Worm (Caenorhabditis elegans) whole organism, young adult: ENCODE results near the gene F09E10.7.
"Not testable (repeated sequence)": the region's sequence is repeated elsewhere in the genome, so short reads cannot be mapped to it uniquely, and the experiment has no call there.

Experiments
- B0336.3 ChIP-seq: fragments of 200-800 bp; sonication (Bioruptor generic); IDR thresholded peaks from 2 replicates; pipeline ENCODE4 v1.3.6; 2022; ENCODE audit warnings: missing genetic modification characterization, missing compliant biosample characterization
- C17E4.6 ChIP-seq: fragments of 200-800 bp; sonication (Bioruptor generic); IDR thresholded peaks from 2 replicates; pipeline ENCODE4 v1.3.6; 2022; ENCODE audit warnings: missing genetic modification reagents, missing genetic modification characterization, missing compliant biosample characterization
- F22D6.2 ChIP-seq: sonication (generic microtip); optimal IDR thresholded peaks from 2 replicates; lab custom pipeline; 2016; ENCODE audit warnings: mild to moderate bottlenecking, missing genetic modification characterization, missing compliant biosample characterization
- F55B11.4 ChIP-seq: sonication (generic microtip); optimal IDR thresholded peaks from 2 replicates; lab custom pipeline; 2016; ENCODE audit warnings: missing compliant biosample characterization, missing genetic modification characterization, borderline replicate concordance; ENCODE audit not compliant: insufficient read depth
- F57C9.4 ChIP-seq: sonication (generic microtip); optimal IDR thresholded peaks from 2 replicates; lab custom pipeline; 2017; ENCODE audit warnings: mild to moderate bottlenecking, missing genetic modification characterization, missing compliant biosample characterization
- T26A5.8 ChIP-seq: sonication (generic microtip); optimal IDR thresholded peaks from 2 replicates; lab custom pipeline; 2016; ENCODE audit warnings: missing genetic modification characterization, missing compliant biosample characterization
- Y79H2A.3 ChIP-seq: fragments of 200-800 bp; sonication (Bioruptor generic); conservative IDR thresholded peaks from 2 replicates; pipeline ENCODE4 v1.3.6; 2022; ENCODE audit warnings: missing genetic modification reagents, missing genetic modification characterization, missing compliant biosample characterization
- aptf-3 ChIP-seq: fragments of 200-800 bp; sonication (Bioruptor generic); IDR thresholded peaks from 2 replicates; pipeline ENCODE4 v1.3.6; 2022; ENCODE audit warnings: missing genetic modification characterization, missing compliant biosample characterization
- attf-6 ChIP-seq: fragments of 200-800 bp; sonication (Bioruptor generic); IDR thresholded peaks from 2 replicates; pipeline ENCODE4 v1.3.6; 2022; ENCODE audit warnings: missing genetic modification reagents, missing genetic modification characterization, missing compliant biosample characterization
- cebp-1 ChIP-seq, 2 experiments: fragments of 200-800 bp in 1 of 2; sonication (Bioruptor generic) in 1 of 2; sonication (generic microtip) in 1 of 2; IDR thresholded peaks in 1 of 2; optimal IDR thresholded peaks in 1 of 2; 2 replicates each; pipeline versions ENCODE4 v1.3.6 to Lab custom; 2017 to 2022; ENCODE audit warnings: missing compliant biosample characterization in 2 of 2, missing genetic modification characterization in 2 of 2, mild to moderate bottlenecking in 1 of 2, missing genetic modification reagents in 1 of 2, moderate library complexity in 1 of 2
- ceh-100 ChIP-seq: fragments of 200-800 bp; sonication (Bioruptor generic); IDR thresholded peaks from 2 replicates; pipeline ENCODE4 v1.3.6; 2022; ENCODE audit warnings: missing genetic modification reagents, missing genetic modification characterization, missing compliant biosample characterization
- ceh-58 ChIP-seq: fragments of 200-800 bp; sonication (Bioruptor generic); IDR thresholded peaks from 2 replicates; pipeline ENCODE4 v1.3.6; 2022; ENCODE audit warnings: missing genetic modification characterization, missing compliant biosample characterization
- ceh-91 ChIP-seq: fragments of 200-800 bp; sonication (Bioruptor generic); IDR thresholded peaks from 2 replicates; pipeline ENCODE4 v1.3.6; 2022; ENCODE audit warnings: missing genetic modification reagents, missing genetic modification characterization, missing compliant biosample characterization
- die-1 ChIP-seq: sonication (generic microtip); optimal IDR thresholded peaks from 2 replicates; lab custom pipeline; 2016; ENCODE audit warnings: missing genotype, mild to moderate bottlenecking, missing genetic modification characterization, missing compliant biosample characterization
- dox-1 ChIP-seq: fragments of 200-800 bp; sonication (Bioruptor generic); IDR thresholded peaks from 2 replicates; pipeline ENCODE4 v1.3.6; 2022; ENCODE audit warnings: missing genetic modification reagents, missing genetic modification characterization, missing compliant biosample characterization
- egl-44 ChIP-seq: fragments of 200-800 bp; sonication (Bioruptor generic); IDR thresholded peaks from 2 replicates; pipeline ENCODE4 v1.3.6; 2022; ENCODE audit warnings: missing genetic modification reagents, missing genetic modification characterization, missing compliant biosample characterization
- egrh-3 ChIP-seq: fragments of 200-800 bp; sonication (Bioruptor generic); IDR thresholded peaks from 2 replicates; pipeline ENCODE4 v1.3.6; 2022; ENCODE audit warnings: missing genetic modification reagents, missing genetic modification characterization, missing compliant biosample characterization
- ets-4 ChIP-seq: fragments of 200-800 bp; sonication (Bioruptor generic); optimal IDR thresholded peaks from 2 replicates; lab custom pipeline; 2018; ENCODE audit warnings: mild to moderate bottlenecking, missing genetic modification characterization, missing compliant biosample characterization
- hlh-12 ChIP-seq: sonication (generic microtip); optimal IDR thresholded peaks from 2 replicates; lab custom pipeline; 2016; ENCODE audit warnings: missing genetic modification characterization, missing compliant biosample characterization
- hlh-26 ChIP-seq: fragments of 200-800 bp; sonication (Bioruptor generic); conservative IDR thresholded peaks from 2 replicates; pipeline ENCODE4 v1.3.6; 2022; ENCODE audit warnings: missing genetic modification reagents, missing genetic modification characterization, missing compliant biosample characterization
- hmg-20 ChIP-seq: fragments of 200-800 bp; sonication (Bioruptor generic); IDR thresholded peaks from 2 replicates; pipeline ENCODE4 v1.3.6; 2022; ENCODE audit warnings: missing genetic modification reagents, missing genetic modification characterization, missing compliant biosample characterization
- lin-26 ChIP-seq: fragments of 200-800 bp; sonication (Bioruptor generic); IDR thresholded peaks from 2 replicates; pipeline ENCODE4 v1.3.6; 2022; ENCODE audit warnings: missing genetic modification reagents, missing genetic modification characterization, missing compliant biosample characterization
- lin-35 ChIP-seq, 3 experiments: fragments of 150-350 bp in 2 of 3; sonication (generic microtip) in 1 of 3; optimal IDR thresholded peaks; 2 replicates each; lab custom pipeline; 2014 to 2018; ENCODE audit warnings: missing biosample characterization in 3 of 3, missing genetic modification characterization in 3 of 3, missing genetic modification reagents in 3 of 3
- lir-1 ChIP-seq: fragments of 200-800 bp; sonication (Bioruptor generic); conservative IDR thresholded peaks from 2 replicates; pipeline ENCODE4 v1.3.6; 2022; ENCODE audit warnings: missing genetic modification reagents, missing genetic modification characterization, missing compliant biosample characterization
- madf-10 ChIP-seq: sonication (generic microtip); optimal IDR thresholded peaks from 2 replicates; lab custom pipeline; 2016; ENCODE audit warnings: mild to moderate bottlenecking, missing genetic modification characterization, missing compliant biosample characterization
- madf-6 ChIP-seq: fragments of 200-800 bp; sonication (Bioruptor generic); IDR thresholded peaks from 2 replicates; pipeline ENCODE4 v1.3.6; 2022; ENCODE audit warnings: missing genetic modification reagents, missing genetic modification characterization, missing compliant biosample characterization
- mcd-1 ChIP-seq: fragments of 200-800 bp; sonication (Bioruptor generic); IDR thresholded peaks from 2 replicates; pipeline ENCODE4 v1.3.6; 2022; ENCODE audit warnings: missing genetic modification reagents, missing genetic modification characterization, missing compliant biosample characterization
- nfya-1 ChIP-seq: sonication (generic microtip); optimal IDR thresholded peaks from 2 replicates; lab custom pipeline; 2017; ENCODE audit warnings: antibody characterized with exemption, missing compliant biosample characterization, missing genetic modification characterization, borderline replicate concordance; ENCODE audit not compliant: insufficient read depth
- nhr-27 ChIP-seq: fragments of 200-800 bp; sonication (Bioruptor generic); optimal IDR thresholded peaks from 2 replicates; lab custom pipeline; 2018; ENCODE audit warnings: mild to moderate bottlenecking, missing genetic modification characterization, moderate library complexity, missing compliant biosample characterization
- pbrm-1 ChIP-seq: fragments of 200-800 bp; sonication (Bioruptor generic); IDR thresholded peaks from 2 replicates; pipeline ENCODE4 v1.3.6; 2022; ENCODE audit warnings: missing genetic modification reagents, missing genetic modification characterization, missing compliant biosample characterization
- pha-4 ChIP-seq: fragments of 150-350 bp; sonication (generic microtip); optimal IDR thresholded peaks from 2 replicates; lab custom pipeline; 2014; ENCODE audit warnings: missing biosample characterization, missing genetic modification reagents, missing genetic modification characterization
- rcor-1 ChIP-seq: fragments of 200-800 bp; sonication (Bioruptor generic); IDR thresholded peaks from 2 replicates; pipeline ENCODE4 v1.3.6; 2022; ENCODE audit warnings: missing genetic modification reagents, missing genetic modification characterization, missing compliant biosample characterization
- repo-1 ChIP-seq: sonication (generic microtip); optimal IDR thresholded peaks from 2 replicates; lab custom pipeline; 2017; ENCODE audit warnings: mild to moderate bottlenecking, missing genetic modification characterization, missing compliant biosample characterization
- rpc-1 ChIP-seq, 2 experiments: fragments of 150-350 bp in 1 of 2; sonication (generic microtip) in 1 of 2; optimal IDR thresholded peaks; 2 replicates each; lab custom pipeline; 2014 to 2018; ENCODE audit warnings: missing biosample characterization in 1 of 2, missing genetic modification characterization in 1 of 2, missing genetic modification reagents in 1 of 2, missing genotype in 1 of 2
- sdz-38 ChIP-seq: sonication (generic microtip); optimal IDR thresholded peaks from 2 replicates; lab custom pipeline; 2016; ENCODE audit warnings: missing genotype, missing genetic modification characterization, missing compliant biosample characterization
- snpc-4 ChIP-seq, 5 experiments: fragments of 150-350 bp in 1 of 5; sonication (generic microtip) in 4 of 5; optimal IDR thresholded peaks; 2 replicates each; lab custom pipeline; 2014 to 2018; ENCODE audit warnings: missing genetic modification characterization in 5 of 5, missing biosample characterization in 3 of 5, antibody characterized with exemption in 2 of 5, mild to moderate bottlenecking in 2 of 5, missing compliant biosample characterization in 2 of 5, missing genotype in 2 of 5, moderate library complexity in 2 of 5, missing genetic modification reagents in 1 of 5
- unc-62 ChIP-seq: fragments of 150-350 bp; optimal IDR thresholded peaks from 2 replicates; lab custom pipeline; 2014; ENCODE audit warnings: missing biosample characterization, missing genetic modification reagents, missing genetic modification characterization
- zfh-2 ChIP-seq: fragments of 200-800 bp; sonication (Bioruptor generic); conservative IDR thresholded peaks from 2 replicates; pipeline ENCODE4 v1.3.6; 2022; ENCODE audit warnings: missing genetic modification reagents, missing genetic modification characterization, missing compliant biosample characterization
- zim-3 ChIP-seq: sonication (generic microtip); optimal IDR thresholded peaks from 2 replicates; lab custom pipeline; 2017; ENCODE audit warnings: mild to moderate bottlenecking, missing genetic modification characterization, moderate library complexity, missing compliant biosample characterization
- ztf-26 ChIP-seq: sonication (generic microtip); optimal IDR thresholded peaks from 2 replicates; lab custom pipeline; 2017; ENCODE audit warnings: missing genetic modification characterization, missing compliant biosample characterization
- ztf-28 ChIP-seq: fragments of 200-800 bp; sonication (Bioruptor generic); IDR thresholded peaks from 2 replicates; pipeline ENCODE4 v1.3.6; 2022; ENCODE audit warnings: missing genetic modification reagents, missing genetic modification characterization, missing compliant biosample characterization

Gene F09E10.7

DNA sequence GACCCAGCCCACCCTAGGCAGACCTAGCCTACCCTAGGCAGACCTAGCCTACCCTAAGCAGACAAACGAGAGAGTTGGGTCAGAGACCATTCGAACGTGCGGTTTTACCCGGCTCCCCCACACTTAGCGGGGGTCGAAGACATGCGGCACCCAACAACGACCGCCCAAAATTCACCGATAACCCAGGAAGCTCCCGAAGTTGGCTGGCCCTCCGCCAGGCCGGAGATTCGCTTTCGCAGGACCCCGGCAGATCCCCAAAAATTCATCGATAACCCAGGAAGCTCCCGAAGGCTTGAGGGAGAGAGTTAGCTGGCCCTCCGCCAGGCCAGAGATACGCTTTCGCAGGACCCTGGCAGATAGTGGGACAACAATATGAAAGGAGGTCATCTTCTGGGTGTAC lies 7.3 kb upstream of the F09E10.7 start:
- TF ChIP-seq egrh-3 (peak; percentile 63; the same call in 1 of the 2 replicates), madf-6 (GFP tag; lab: Robert Waterston, UW) (0 out of 2 replicates have a peak, but pooled peaks have one; percentile 6), zfh-2 (GFP tag; lab: Robert Waterston, UW) (peak; percentile 76), snpc-4 (tag; optimal IDR thresholded peaks at IDR 0.05; lab: Kevin White, UChicago) (peak in 1 of 4 experiments; percentile 60), dox-1 (GFP tag; lab: Robert Waterston, UW) (0 out of 2 replicates have a peak, but pooled peaks have one; percentile 13)
- TF ChIP-seq snpc-4 (GFP tag; optimal IDR thresholded peaks at IDR 0.05; lab: Kevin White, UChicago): not testable (repeated sequence)

- TF ChIP-seq lin-26 (GFP tag; lab: Robert Waterston, UW): peak; percentile 62; the same call in 1 of the 2 replicates
- 0 out of 2 replicates have a peak, but pooled peaks have one; percentile 16 for TF ChIP-seq B0336.3 (GFP tag; lab: Robert Waterston, UW)
Measured at ce11 chrX:1508507-1508906, 6.9 kb upstream of the F09E10.7 start.

DNA sequence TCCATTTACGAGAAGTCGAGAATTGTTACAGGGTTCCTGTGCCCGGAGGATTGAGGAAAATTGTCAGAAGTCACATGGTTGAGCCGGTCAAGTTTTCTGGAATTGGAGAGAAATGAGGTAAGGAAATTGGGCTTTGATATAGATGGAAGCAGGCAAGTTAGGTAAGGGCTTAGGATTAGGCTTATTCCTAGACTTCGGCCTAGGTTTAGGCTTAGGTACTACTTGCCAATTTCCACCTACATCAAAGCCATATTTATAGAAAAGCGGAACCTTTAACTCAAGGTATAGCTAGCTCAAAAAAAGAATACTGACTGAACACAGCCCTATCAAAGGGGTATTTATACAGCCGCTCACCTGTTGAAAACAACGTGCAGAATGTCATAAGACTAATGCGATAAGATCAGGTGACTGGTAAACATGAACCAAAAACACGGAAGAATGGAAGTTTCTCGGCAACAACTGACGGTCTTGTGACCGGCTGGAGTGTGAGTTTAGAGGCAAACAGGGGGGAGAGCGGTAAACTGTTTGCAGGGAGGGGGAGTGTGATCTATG lies 3.0 kb upstream of the F09E10.7 start:
- TF ChIP-seq lin-35 (GFP tag; optimal IDR thresholded peaks at IDR 0.05; lab: Kevin White, UChicago) (peak in 1 of 3 experiments; percentile 33), pbrm-1 (GFP tag; lab: Robert Waterston, UW) (0 out of 2 replicates have a peak, but pooled peaks have one; percentile 18), nfya-1 (tag; lab: Kevin White, UChicago) (no peak), zfh-2 (GFP tag; lab: Robert Waterston, UW) (0 out of 2 replicates have a peak, but pooled peaks have one; percentile 16), aptf-3 (GFP tag; lab: Robert Waterston, UW) (0 out of 2 replicates have a peak, but pooled peaks have one; percentile 43), ceh-100 (GFP tag; lab: Robert Waterston, UW) (no peak), ztf-26 (tag; lab: Kevin White, UChicago) (peak; percentile 55), sdz-38 (tag; lab: Kevin White, UChicago) (no peak), attf-6 (no peak), lin-26 (GFP tag; lab: Robert Waterston, UW) (0 out of 2 replicates have a peak, but pooled peaks have one; percentile 63), C17E4.6 (GFP tag; lab: Robert Waterston, UW) (no peak), F57C9.4 (tag; lab: Kevin White, UChicago) (no peak), F55B11.4 (no peak), cebp-1 (GFP tag; IDR thresholded peaks at IDR 0.05; lab: Robert Waterston, UW) (no peak; the same call in 1 of the 2 replicates), cebp-1 (tag; optimal IDR thresholded peaks at IDR 0.05; lab: Kevin White, UChicago) (peak; percentile 62), F22D6.2 (tag; lab: Kevin White, UChicago) (peak; percentile 68), die-1 (tag; lab: Kevin White, UChicago) (no peak), nhr-27 (tag; lab: Kevin White, UChicago) (no peak), mcd-1 (GFP tag; lab: Robert Waterston, UW) (peak; percentile 5; the same call in 1 of the 2 replicates), ets-4 (no peak), dox-1 (GFP tag; lab: Robert Waterston, UW) (no peak), lir-1 (GFP tag; lab: Robert Waterston, UW) (peak; percentile 47; the same call in 1 of the 2 replicates), B0336.3 (GFP tag; lab: Robert Waterston, UW) (peak; percentile 16; the same call in 1 of the 2 replicates), zim-3 (tag; lab: Kevin White, UChicago) (no peak), ceh-91 (no peak), repo-1 (tag; lab: Kevin White, UChicago) (peak; percentile 37), hmg-20 (GFP tag; lab: Robert Waterston, UW) (no peak), ztf-28 (GFP tag; lab: Robert Waterston, UW) (no peak), pha-4 (tag; lab: Kevin White, UChicago) (peak; percentile 92), ceh-58 (GFP tag; lab: Robert Waterston, UW) (no peak), Y79H2A.3 (no peak), unc-62 (GFP tag; lab: Kevin White, UChicago) (peak; percentile 81), madf-10 (tag; lab: Kevin White, UChicago) (no peak), egl-44 (peak; percentile 62; the same call in 1 of the 2 replicates), rcor-1 (GFP tag; lab: Robert Waterston, UW) (no peak; the same call in 1 of the 2 replicates), hlh-12 (tag; lab: Kevin White, UChicago) (no peak), hlh-26 (GFP tag; lab: Robert Waterston, UW) (no peak), T26A5.8 (tag; lab: Kevin White, UChicago) (no peak), rpc-1 (optimal IDR thresholded peaks at IDR 0.05; lab: Kevin White, UChicago) (no peak), rpc-1 (tag; optimal IDR thresholded peaks at IDR 0.05; lab: Kevin White, UChicago) (no peak)
